Worm (Caenorhabditis elegans): ENCODE results near the gene F09C6.14.

The F09C6.14 gene

DNA sequence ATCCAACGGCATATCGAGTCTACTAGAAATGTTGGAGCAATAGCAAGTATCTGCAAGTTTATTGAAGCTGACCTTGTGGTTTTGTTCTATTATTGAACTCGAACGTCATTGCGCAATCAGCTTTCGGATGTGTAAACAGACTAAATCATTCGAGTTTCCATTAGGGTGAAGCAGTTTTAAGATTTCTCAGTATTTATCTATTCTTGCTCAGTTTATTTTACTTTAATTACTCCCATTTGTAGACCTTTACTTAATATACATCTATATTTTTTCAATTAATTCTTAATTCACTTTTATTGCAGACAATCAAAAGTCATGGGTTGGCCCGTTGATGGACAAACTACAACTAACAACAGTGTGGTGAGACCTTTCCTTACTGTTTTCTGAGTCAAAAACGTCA, at the start of gene F09C6.14:
Gene F09C6.14 (plus strand): TSS at position 301 of the 400 bp plus-strand sequence.
- TF ChIP-seq unc-62 (GFP tag; optimal IDR thresholded peaks at IDR 0.05), result no peak

DNA sequence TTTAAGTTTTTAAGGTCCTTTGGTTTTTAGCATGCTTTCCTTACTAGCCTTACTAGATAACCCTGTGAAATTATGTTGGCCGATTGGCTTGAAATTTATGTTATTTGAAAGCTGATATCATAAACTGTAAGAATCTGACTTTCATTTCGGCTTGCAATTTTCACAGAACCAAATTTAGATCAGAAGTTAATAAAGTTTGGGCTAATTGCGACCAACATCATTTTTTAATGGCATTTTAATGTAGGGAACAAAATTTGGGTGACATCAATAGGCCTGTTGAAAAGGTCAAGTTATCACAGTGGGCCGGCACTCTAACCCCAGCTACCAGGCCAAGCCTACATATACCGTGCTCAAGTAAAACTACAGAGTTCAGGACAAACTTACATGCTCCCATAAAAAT, 49.5 kb upstream of the F09C6.14 start:
- TF ChIP-seq unc-62 (GFP tag; optimal IDR thresholded peaks at IDR 0.05), result no peak

DNA sequence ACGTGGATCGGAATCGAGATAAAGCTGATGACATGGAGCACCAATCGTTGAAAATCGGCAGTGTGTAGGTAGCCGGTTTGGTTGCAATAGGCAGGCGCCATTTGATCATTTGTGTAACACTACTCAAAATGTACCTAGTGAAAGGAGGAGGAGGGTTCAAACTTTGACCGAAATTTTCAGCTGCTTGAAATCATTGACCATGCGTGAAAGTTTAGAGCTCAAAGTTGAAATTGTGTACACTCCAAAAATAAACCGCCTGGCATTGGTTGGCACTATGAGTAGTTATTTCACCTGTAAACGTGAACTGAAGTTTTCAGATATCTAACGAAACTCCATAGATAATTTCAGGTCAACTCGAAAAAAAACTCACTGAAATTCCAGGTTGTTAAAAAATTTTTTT, 48.9 kb upstream of the F09C6.14 start, which contains the start of gene srh-215:
Gene srh-215 (minus strand): TSS at position 101 of the 400 bp plus-strand sequence.
- TF ChIP-seq unc-62 (GFP tag; optimal IDR thresholded peaks at IDR 0.05), result no peak

DNA sequence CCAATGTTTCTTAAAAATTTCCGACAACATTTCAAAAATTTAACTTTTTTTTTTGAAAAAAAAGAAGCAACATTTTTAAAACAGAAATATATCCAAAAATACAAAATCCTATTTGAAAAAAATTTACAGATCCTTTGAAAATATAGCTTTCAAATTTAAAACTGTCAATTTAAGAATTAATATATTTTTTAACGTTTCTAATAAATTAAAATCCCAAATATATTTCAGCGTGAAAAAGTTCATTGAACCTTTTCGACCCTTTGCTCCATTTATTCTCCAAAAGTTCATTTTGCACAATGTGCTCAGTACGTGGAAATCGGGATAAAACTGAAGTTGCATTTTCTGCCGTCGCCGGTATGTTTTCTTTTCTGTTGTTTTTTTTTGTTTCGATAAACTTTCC, 47.9 kb upstream of the F09C6.14 start, which contains the start of gene phy-3:
Gene phy-3 (plus strand): TSS at position 301 of the 400 bp plus-strand sequence.
- TF ChIP-seq unc-62 (GFP tag; optimal IDR thresholded peaks at IDR 0.05), result no peak

DNA sequence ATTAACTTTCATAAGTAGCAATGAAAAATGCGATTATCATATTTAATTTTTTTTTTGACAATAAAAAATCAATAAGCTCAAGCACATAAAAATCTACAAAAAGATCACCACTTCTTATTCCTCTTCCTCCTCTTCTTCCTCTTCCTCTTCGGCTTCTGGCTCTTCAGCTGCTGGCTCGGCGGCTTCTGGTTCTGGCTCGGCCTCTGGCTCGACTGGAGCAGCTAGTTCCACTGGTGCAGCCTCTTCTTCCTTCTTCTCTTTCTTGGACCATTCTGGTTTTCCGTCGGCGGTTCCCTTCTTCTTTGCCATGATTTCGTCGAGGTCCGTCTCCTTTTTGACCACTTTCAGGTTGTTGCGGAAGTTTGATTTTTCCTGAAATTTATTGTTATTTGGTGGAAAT, 47.1 kb upstream of the F09C6.14 start:
- no peak for TF ChIP-seq unc-62 (GFP tag; optimal IDR thresholded peaks at IDR 0.05)

DNA sequence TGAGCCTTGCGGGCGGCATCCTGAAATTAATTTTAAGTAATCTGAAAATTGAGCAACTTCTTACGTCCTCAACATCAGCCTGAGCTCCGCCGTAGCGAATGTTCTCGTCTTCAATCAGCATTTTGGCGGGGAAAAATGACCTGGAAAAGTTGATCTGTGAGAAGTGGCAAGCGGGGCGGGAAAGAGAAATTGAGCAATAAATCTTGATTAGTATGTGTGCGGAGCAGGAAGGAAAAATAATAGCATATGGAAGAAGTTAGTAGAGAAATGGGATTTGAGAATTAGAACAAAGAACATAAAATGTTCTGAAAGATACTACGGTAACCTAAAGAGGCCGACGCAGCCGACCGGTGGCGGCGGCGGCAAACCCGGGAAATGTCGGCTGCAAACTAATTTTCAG, 45.8 kb upstream of the F09C6.14 start, which contains the start of gene tni-3:
Gene tni-3 (minus strand): TSS at position 140 of the 400 bp plus-strand sequence.
- no peak for TF ChIP-seq unc-62 (GFP tag; optimal IDR thresholded peaks at IDR 0.05)

DNA sequence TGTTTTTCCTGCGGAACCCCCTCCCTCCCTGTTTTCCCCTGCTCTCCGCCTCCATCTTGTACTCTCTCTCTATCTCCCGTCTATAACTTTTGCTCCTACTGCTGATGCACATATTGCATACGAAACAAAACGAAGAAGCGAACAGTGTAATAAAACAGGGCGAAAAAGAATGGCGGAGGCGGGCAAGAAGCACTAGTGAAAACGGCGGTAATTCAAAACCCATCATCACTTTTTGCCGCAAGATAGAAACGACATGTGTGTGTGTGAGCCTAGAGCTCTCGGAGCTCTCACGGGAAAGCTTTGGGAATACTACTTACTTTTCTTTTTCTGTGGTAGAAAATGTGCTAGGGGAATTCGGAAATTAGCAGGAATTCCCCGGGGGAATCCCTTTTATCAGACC, 44.7 kb upstream of the F09C6.14 start:
- TF ChIP-seq unc-62 (GFP tag; optimal IDR thresholded peaks at IDR 0.05), result no peak

DNA sequence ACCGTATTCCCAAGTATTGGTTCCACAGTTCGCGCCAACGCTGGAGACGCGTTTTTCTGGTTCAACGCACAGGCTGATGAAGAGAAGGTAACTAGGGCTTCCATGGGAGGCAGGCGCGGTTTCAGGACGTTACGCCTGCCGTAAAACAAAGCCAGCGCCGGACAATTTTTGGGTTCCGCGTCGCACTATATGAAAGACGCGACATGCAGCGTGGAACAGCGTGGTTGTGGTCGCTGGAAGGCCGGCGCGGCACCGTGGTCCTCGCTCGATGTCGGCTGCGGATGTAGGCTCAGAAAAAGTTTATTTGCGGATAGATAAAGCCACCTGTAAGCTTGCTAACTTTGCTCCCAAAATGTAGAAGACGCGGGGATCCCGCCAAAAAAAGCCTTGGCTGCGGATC, 42.3 kb upstream of the F09C6.14 start:
- TF ChIP-seq unc-62 (GFP tag; optimal IDR thresholded peaks at IDR 0.05), result no peak

DNA sequence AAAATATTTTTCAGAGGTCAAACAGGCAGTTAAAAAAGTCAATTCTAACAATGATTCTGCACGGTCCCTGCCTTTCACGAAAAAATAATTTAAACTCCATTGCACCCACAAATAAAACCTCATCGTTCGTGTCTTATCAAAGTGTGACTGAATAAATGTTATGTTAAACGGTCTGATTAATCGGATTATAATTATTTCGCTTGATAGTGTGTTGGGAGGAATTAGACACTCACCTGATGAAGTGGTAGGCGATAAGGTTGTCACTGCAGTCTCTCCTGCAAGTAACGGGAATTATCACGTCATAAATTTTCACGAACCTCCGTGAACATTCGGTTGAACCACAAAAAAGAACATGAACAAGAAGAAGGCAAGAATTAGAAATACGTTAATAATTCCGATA, 40.5 kb upstream of the F09C6.14 start:
- no peak for TF ChIP-seq unc-62 (GFP tag; optimal IDR thresholded peaks at IDR 0.05)

DNA sequence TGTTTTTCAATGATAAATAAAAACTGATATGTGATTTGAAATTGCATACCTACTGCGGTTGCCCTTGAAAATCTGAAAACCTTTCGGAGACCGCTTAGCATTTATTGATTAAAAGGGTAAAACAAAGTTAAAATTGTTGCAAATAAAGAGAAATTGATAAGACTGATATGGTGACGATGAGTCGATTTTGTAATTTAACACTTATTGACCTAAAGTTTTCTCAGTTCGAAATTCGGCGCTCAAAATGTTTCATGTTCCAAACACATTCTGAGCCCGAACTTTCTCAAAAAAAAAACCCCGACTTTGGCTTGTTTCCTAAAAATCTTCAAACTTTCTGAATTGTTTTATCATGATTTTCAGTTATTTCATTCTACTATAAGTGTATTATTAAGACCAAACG, 39.8 kb upstream of the F09C6.14 start, which contains the start of gene clec-40:
Gene clec-40 (minus strand): TSS at position 101 of the 400 bp plus-strand sequence.
- no peak for TF ChIP-seq unc-62 (GFP tag; optimal IDR thresholded peaks at IDR 0.05)

DNA sequence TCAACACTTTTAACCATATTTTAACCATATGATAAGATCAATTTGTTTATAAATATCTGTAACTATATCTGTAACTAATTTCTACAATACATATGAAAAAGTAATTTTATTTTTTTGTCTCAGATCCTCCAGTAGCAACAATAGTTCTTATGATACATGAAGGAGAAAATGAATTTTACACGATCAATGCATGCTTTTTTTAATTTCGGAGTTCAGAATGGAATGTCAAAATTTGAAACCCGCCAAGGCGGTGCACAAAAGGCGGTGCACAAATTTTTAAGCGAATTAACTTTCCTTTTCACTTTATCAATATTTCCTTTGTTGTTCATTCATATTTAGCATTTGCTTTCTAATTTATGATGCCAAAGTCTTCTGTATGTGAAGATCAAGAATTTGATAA, 37.8 kb upstream of the F09C6.14 start, which contains the start of gene clec-25:
Gene clec-25 (plus strand): TSS at position 301 of the 400 bp plus-strand sequence.
- TF ChIP-seq unc-62 (GFP tag; optimal IDR thresholded peaks at IDR 0.05), result no peak

DNA sequence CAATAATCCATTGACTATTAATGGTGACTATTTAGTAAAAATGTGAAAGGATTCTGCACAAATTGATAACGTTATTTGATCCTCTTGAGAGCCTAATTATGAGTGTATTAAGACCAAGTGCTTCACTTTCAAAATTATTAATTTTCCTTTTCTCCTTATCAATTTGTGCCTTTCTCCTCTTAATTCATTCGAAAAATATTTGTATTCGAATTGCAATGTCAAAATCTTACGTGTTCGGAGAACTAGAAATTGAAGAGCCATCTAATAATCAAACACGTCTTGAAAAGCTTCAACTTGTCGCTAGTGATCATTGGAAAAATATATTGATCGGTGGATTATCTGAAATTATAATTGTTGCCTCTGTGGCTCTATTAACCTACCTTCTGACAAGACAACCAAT, 32.3 kb upstream of the F09C6.14 start, which contains the start of the genes clec-36 and clec-26:
Gene clec-36 (minus strand): TSS at position 101 of the 400 bp plus-strand sequence.
Gene clec-26 (plus strand): TSS at position 114 of the 400 bp plus-strand sequence.
- TF ChIP-seq unc-62 (GFP tag; optimal IDR thresholded peaks at IDR 0.05), result no peak

DNA sequence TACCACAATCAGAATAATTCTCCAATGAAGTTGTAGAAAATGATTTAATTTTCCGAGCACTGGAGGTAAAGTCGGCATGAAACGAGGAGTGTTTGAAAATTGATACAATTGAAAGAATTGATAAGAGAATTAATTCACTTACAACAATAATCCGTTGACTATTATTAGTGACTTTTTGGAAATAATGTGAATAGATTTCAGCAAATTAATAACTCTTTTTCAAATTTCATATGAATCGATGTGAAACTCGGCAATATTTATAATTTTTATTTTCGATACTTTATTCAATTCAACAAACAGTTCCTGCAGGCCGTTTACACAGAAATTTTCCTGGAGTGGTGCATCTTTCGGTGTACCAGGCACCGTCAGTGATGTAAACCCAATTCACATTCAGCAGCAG, 28.8 kb upstream of the F09C6.14 start, which contains the start of gene clec-37:
Gene clec-37 (minus strand): TSS at position 101 of the 400 bp plus-strand sequence.
- no peak for TF ChIP-seq unc-62 (GFP tag; optimal IDR thresholded peaks at IDR 0.05)

DNA sequence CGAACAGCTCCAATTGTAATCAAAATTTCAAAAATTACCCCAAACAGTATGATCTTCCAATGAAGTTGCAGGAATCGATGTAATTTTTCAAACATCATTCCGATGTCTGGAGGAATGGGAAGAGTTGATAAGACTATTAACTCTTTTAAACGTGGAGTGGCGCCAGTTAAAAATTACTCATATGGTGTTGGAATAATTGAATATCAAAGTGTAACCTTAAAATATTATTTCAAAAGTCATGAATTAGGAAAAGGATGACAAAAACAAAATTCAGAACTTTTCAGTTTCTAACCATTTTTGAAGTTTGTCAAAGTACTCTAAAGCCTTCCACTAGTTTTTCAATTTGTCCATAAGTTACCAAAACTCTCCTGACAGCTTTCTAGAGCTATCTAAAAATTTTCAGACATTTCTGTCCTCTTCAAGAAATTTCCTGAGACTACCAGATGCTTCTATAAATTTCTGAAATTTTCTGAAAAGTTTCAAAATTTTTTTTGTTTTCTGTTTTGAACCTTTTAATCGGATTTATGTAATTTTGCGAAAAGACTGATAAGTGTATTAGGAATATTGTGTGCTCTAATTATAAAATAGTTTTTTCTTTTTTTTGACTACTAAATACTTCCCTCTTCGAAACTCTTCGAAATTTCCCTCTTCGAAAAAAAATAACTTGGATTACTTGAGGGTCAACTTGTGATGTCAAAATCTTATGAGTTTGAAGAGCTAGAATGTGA, 26.7 kb upstream of the F09C6.14 start, which contains the start of the genes clec-35 and clec-27:
Gene clec-35 (minus strand): TSS at position 101 of the 728 bp plus-strand sequence.
Gene clec-27 (plus strand): TSS at position 678 of the 728 bp plus-strand sequence.
- no peak for TF ChIP-seq unc-62 (GFP tag; optimal IDR thresholded peaks at IDR 0.05)

DNA sequence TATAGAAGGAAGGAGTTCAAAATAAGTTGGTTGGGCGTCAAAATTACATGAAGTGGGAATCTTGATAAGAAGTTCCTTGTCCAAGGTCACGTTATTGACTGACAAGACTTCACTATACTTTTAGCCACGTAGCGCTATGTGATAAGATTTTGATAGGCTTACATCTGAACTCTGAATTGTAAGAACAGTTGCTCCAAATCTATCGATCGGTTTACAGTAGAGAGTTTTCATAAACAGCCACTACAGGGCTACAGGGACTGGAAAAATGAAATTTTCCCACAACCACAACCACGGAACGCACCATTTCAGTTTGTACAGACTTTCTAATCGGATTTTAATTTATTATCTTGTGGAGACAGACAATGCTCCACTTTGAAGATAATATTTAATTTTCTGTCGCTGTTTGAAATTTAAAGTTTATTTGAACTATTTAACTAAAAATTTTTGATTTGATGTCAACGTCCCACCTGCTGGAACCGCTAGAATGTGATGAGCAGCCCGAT, 22.8 kb upstream of the F09C6.14 start, which contains the start of the genes clec-31 and clec-22:
Gene clec-31 (minus strand): TSS at position 101 of the 503 bp plus-strand sequence.
Gene clec-22 (plus strand): TSS at position 453 of the 503 bp plus-strand sequence.
- no peak for TF ChIP-seq unc-62 (GFP tag; optimal IDR thresholded peaks at IDR 0.05)

DNA sequence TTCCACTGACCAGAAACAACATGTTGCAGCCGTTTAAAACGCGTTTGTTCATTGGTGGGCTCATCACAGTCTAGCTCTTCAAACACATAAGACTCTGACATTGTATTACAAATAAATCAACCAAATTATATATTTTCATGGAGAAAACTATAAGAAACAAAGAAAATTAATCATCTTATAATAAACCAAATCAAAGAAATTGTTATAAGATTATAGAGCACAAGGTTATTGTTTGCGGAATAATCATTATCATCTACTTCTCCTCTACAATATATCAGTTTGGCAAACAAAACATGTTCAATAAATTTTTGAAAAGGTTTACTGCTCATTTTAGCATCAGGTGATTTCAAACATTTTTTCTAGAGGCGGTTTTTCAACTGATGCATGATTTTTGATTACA, 19.1 kb upstream of the F09C6.14 start, which contains the start of the genes clec-32 and clec-24:
Gene clec-32 (minus strand): TSS at position 101 of the 400 bp plus-strand sequence.
Gene clec-24 (plus strand): TSS at position 294 of the 400 bp plus-strand sequence.
- TF ChIP-seq unc-62 (GFP tag; optimal IDR thresholded peaks at IDR 0.05), result no peak
